Worm (Caenorhabditis elegans): ENCODE results near the gene C31C9.6.

ce11 chrII:13624330-13624729 is 37.6 kb downstream of the C31C9.6 start, which contains the start of gene gst-16:
- TF ChIP-seq lsy-2 (tag; optimal IDR thresholded peaks at IDR 0.05) (no peak), elt-3 (tag; optimal IDR thresholded peaks at IDR 0.05) (no peak), nhr-12 (tag; optimal IDR thresholded peaks at IDR 0.05) (no peak), mdl-1 (tag; optimal IDR thresholded peaks at IDR 0.05) (no peak), blmp-1 (tag; optimal IDR thresholded peaks at IDR 0.05; ENCODE audit: insufficient read depth) (no peak), sma-9 (GFP tag; optimal IDR thresholded peaks at IDR 0.05) (no peak), sma-9 (tag; optimal IDR thresholded peaks at IDR 0.05) (no peak), snpc-4 (tag; optimal IDR thresholded peaks at IDR 0.05) (no peak), ztf-11 (tag; optimal IDR thresholded peaks at IDR 0.05) (no peak), unc-62 (GFP tag; optimal IDR thresholded peaks at IDR 0.05) (no peak), unc-55 (GFP tag; optimal IDR thresholded peaks at IDR 0.05) (no peak), zag-1 (tag; optimal IDR thresholded peaks at IDR 0.05) (no peak)

Data from whole organism, L2 larva.